Fruit fly (Drosophila melanogaster) whole organism, embryonic: ENCODE measurements around the gene Sulf1.

Source experiments
- CG10462 ChIP-seq: fragments of 200-800 bp; sonication (Bioruptor generic); optimal IDR thresholded peaks from 2 replicates; lab custom pipeline; 2016; ENCODE audit warnings: missing biosample characterization, missing genetic modification characterization
- CG11093 ChIP-seq: fragments of 200-800 bp; sonication (Bioruptor generic); IDR thresholded peaks from 3 replicates; pipeline ENCODE4 v1.3.6; 2022; ENCODE audit warnings: missing biosample characterization, missing genetic modification characterization
- CG11696 ChIP-seq: fragments of 200-800 bp; sonication (Bioruptor generic); IDR thresholded peaks from 2 replicates; pipeline ENCODE4 v1.3.6; 2022; ENCODE audit warnings: missing biosample characterization, missing genetic modification characterization
- CG12155 ChIP-seq: fragments of 200-800 bp; sonication (Bioruptor generic); optimal IDR thresholded peaks from 3 replicates; lab custom pipeline; 2016; ENCODE audit warnings: missing biosample characterization, missing genetic modification characterization
- CG12659 ChIP-seq: fragments of 200-800 bp; sonication (Bioruptor generic); optimal IDR thresholded peaks from 3 replicates; lab custom pipeline; 2017; ENCODE audit warnings: mild to moderate bottlenecking, missing biosample characterization, missing genetic modification reagents, missing genetic modification characterization
- CG13123 ChIP-seq: fragments of 200-800 bp; sonication (Bioruptor generic); optimal IDR thresholded peaks from 2 replicates; lab custom pipeline; 2016; ENCODE audit warnings: missing biosample characterization, missing genetic modification characterization
- CG13296 ChIP-seq: fragments of 200-800 bp; sonication (Bioruptor generic); optimal IDR thresholded peaks from 3 replicates; lab custom pipeline; 2018; ENCODE audit warnings: missing biosample characterization, mild to moderate bottlenecking, missing genetic modification characterization
- CG13424 ChIP-seq: fragments of 200-800 bp; sonication (Bioruptor generic); optimal IDR thresholded peaks from 2 replicates; lab custom pipeline; 2019; ENCODE audit warnings: missing biosample characterization, mild to moderate bottlenecking, missing genetic modification characterization, moderate library complexity
- CG14860 ChIP-seq: fragments of 200-800 bp; sonication (Bioruptor generic); IDR thresholded peaks from 3 replicates; pipeline ENCODE4 v1.3.6; 2022; ENCODE audit warnings: missing biosample characterization, missing genetic modification characterization; ENCODE audit not compliant: partially characterized antibody
- CG1603 ChIP-seq: fragments of 200-800 bp; sonication (Bioruptor generic); optimal IDR thresholded peaks from 2 replicates; lab custom pipeline; 2019; ENCODE audit warnings: missing biosample characterization, mild to moderate bottlenecking, missing genetic modification characterization, moderate library complexity
- CG17612 ChIP-seq: fragments of 200-800 bp; sonication (Bioruptor generic); IDR thresholded peaks from 2 replicates; pipeline ENCODE4 v1.3.6; 2022; ENCODE audit warnings: missing biosample characterization, missing genetic modification characterization
- CG18476 ChIP-seq: fragments of 200-800 bp; sonication (Bioruptor generic); optimal IDR thresholded peaks from 2 replicates; lab custom pipeline; 2016; ENCODE audit warnings: missing biosample characterization, mild to moderate bottlenecking, missing genetic modification characterization
- CG18599 ChIP-seq: fragments of 200-800 bp; sonication (Bioruptor generic); optimal IDR thresholded peaks from 3 replicates; lab custom pipeline; 2017; ENCODE audit warnings: missing biosample characterization, missing genetic modification characterization, mild to moderate bottlenecking, moderate library complexity, missing genetic modification reagents
- CG2116 ChIP-seq: fragments of 200-800 bp; sonication (Bioruptor generic); optimal IDR thresholded peaks from 3 replicates; lab custom pipeline; 2018; ENCODE audit warnings: missing biosample characterization, mild to moderate bottlenecking, missing genetic modification characterization
- CG2199 ChIP-seq: fragments of 200-800 bp; sonication (Bioruptor generic); IDR thresholded peaks from 3 replicates; pipeline ENCODE4 v1.3.6; 2022; ENCODE audit warnings: missing biosample characterization, missing genetic modification characterization
- CG2875 ChIP-seq: fragments of 200-800 bp; sonication (Bioruptor generic); optimal IDR thresholded peaks from 2 replicates; lab custom pipeline; 2017; ENCODE audit warnings: missing biosample characterization, mild to moderate bottlenecking, missing genetic modification characterization, missing genetic modification reagents
- CG3163 ChIP-seq: fragments of 200-800 bp; sonication (Bioruptor generic); optimal IDR thresholded peaks from 3 replicates; lab custom pipeline; 2016; ENCODE audit warnings: missing biosample characterization, missing genetic modification characterization
- CG3407 ChIP-seq: fragments of 200-800 bp; sonication (Bioruptor generic); optimal IDR thresholded peaks from 2 replicates; lab custom pipeline; 2018; ENCODE audit warnings: missing biosample characterization, mild to moderate bottlenecking, missing genetic modification characterization
- CG3838 ChIP-seq: fragments of 200-800 bp; sonication (Bioruptor generic); optimal IDR thresholded peaks from 3 replicates; lab custom pipeline; 2016; ENCODE audit warnings: missing biosample characterization, missing genetic modification characterization
- CG3995 ChIP-seq: fragments of 200-800 bp; sonication (Bioruptor generic); optimal IDR thresholded peaks from 3 replicates; lab custom pipeline; 2016; ENCODE audit warnings: missing biosample characterization, missing genetic modification characterization
- CG4820 ChIP-seq: fragments of 200-800 bp; sonication (Bioruptor generic); optimal IDR thresholded peaks from 3 replicates; lab custom pipeline; 2016; ENCODE audit warnings: missing biosample characterization, missing genetic modification characterization
- CG6765 ChIP-seq: fragments of 200-800 bp; sonication (Bioruptor generic); optimal IDR thresholded peaks from 3 replicates; lab custom pipeline; 2017; ENCODE audit warnings: missing biosample characterization, mild to moderate bottlenecking, missing genetic modification characterization
- CG7357 ChIP-seq: fragments of 200-800 bp; sonication (Bioruptor generic); IDR thresholded peaks from 3 replicates; pipeline ENCODE4 v1.3.6; 2022; ENCODE audit warnings: missing biosample characterization, missing genetic modification characterization
- CTCF ChIP-seq: fragments of 200-800 bp; sonication (Bioruptor generic); optimal IDR thresholded peaks from 2 replicates; lab custom pipeline; 2017; ENCODE audit warnings: missing biosample characterization, mild to moderate bottlenecking, missing genetic modification characterization, moderate library complexity
- CkIIα-i1 ChIP-seq: fragments of 200-800 bp; sonication (Bioruptor generic); IDR thresholded peaks from 2 replicates; pipeline ENCODE4 v1.3.6; 2022; ENCODE audit warnings: missing biosample characterization, missing genetic modification characterization
- D19B ChIP-seq: fragments of 200-800 bp; sonication (Bioruptor generic); optimal IDR thresholded peaks from 2 replicates; lab custom pipeline; 2017; ENCODE audit warnings: missing biosample characterization, mild to moderate bottlenecking, missing genetic modification characterization
- Deaf1 ChIP-seq: fragments of 200-800 bp; optimal IDR thresholded peaks from 3 replicates; lab custom pipeline; 2019; ENCODE audit warnings: missing biosample characterization, mild to moderate bottlenecking, missing genetic modification characterization, moderate library complexity
- ERR ChIP-seq: fragments of 200-800 bp; sonication (Bioruptor generic); optimal IDR thresholded peaks from 2 replicates; lab custom pipeline; 2016; ENCODE audit warnings: missing biosample characterization, missing genetic modification characterization
- Fer1 ChIP-seq: fragments of 200-800 bp; sonication (Bioruptor generic); optimal IDR thresholded peaks from 2 replicates; lab custom pipeline; 2017; ENCODE audit warnings: missing biosample characterization, mild to moderate bottlenecking, missing genetic modification characterization
- HLH54F ChIP-seq: fragments of 200-800 bp; sonication (Bioruptor generic); optimal IDR thresholded peaks from 3 replicates; lab custom pipeline; 2016; ENCODE audit warnings: missing biosample characterization, missing genetic modification characterization
- Hmx ChIP-seq: fragments of 200-800 bp; sonication (Bioruptor generic); optimal IDR thresholded peaks from 2 replicates; lab custom pipeline; 2016; ENCODE audit warnings: missing biosample characterization, missing genetic modification characterization
- Lhr ChIP-seq: fragments of 200-800 bp; sonication (Bioruptor generic); optimal IDR thresholded peaks from 3 replicates; lab custom pipeline; 2017; ENCODE audit warnings: mild to moderate bottlenecking, missing biosample characterization, missing genetic modification reagents, missing genetic modification characterization
- Mad ChIP-seq: fragments of 200-800 bp; sonication (Bioruptor generic); optimal IDR thresholded peaks from 2 replicates; lab custom pipeline; 2016; ENCODE audit warnings: missing biosample characterization, missing genetic modification characterization
- Sin3A ChIP-seq: fragments of >200 bp; optimal IDR thresholded peaks from 2 replicates; lab custom pipeline; 2018
- Xbp1 ChIP-seq: fragments of 200-800 bp; sonication (Bioruptor generic); optimal IDR thresholded peaks from 3 replicates; lab custom pipeline; 2016; ENCODE audit warnings: missing biosample characterization, mild to moderate bottlenecking, missing genetic modification characterization
- Xrp1 ChIP-seq: fragments of 200-800 bp; sonication (Bioruptor generic); IDR thresholded peaks from 2 replicates; pipeline ENCODE4 v1.3.6; 2022; ENCODE audit warnings: missing biosample characterization, missing genetic modification characterization
- YL-1 ChIP-seq: fragments of 200-800 bp; sonication (Bioruptor generic); optimal IDR thresholded peaks from 3 replicates; lab custom pipeline; 2017; ENCODE audit warnings: missing biosample characterization, mild to moderate bottlenecking, missing genetic modification characterization
- bab2 ChIP-seq: fragments of 200-800 bp; sonication (Bioruptor generic); optimal IDR thresholded peaks from 2 replicates; lab custom pipeline; 2016; ENCODE audit warnings: missing biosample characterization, missing genetic modification characterization
- da ChIP-seq: fragments of 200-800 bp; sonication (Bioruptor generic); optimal IDR thresholded peaks from 2 replicates; lab custom pipeline; 2016; ENCODE audit warnings: missing biosample characterization, missing genetic modification characterization
- dati ChIP-seq: fragments of 200-800 bp; sonication (Bioruptor generic); IDR thresholded peaks from 2 replicates; pipeline ENCODE4 v1.3.6; 2022; ENCODE audit warnings: missing biosample characterization, missing genetic modification characterization
- en ChIP-seq: fragments of 200-800 bp; sonication (Bioruptor generic); optimal IDR thresholded peaks from 2 replicates; lab custom pipeline; 2016; ENCODE audit warnings: missing biosample characterization, missing genetic modification characterization
- fd102C ChIP-seq: fragments of 200-800 bp; sonication (Bioruptor generic); optimal IDR thresholded peaks from 2 replicates; lab custom pipeline; 2018; ENCODE audit warnings: missing biosample characterization, mild to moderate bottlenecking, missing genetic modification characterization, moderate library complexity
- grn ChIP-seq: fragments of 200-800 bp; sonication (Bioruptor generic); optimal IDR thresholded peaks from 3 replicates; lab custom pipeline; 2017; ENCODE audit warnings: missing biosample characterization, missing genetic modification characterization
- insv ChIP-seq, 2 experiments: fragments of 200-800 bp; sonication (Bioruptor generic); optimal IDR thresholded peaks; 3 replicates each; lab custom pipeline; 2016 to 2018; ENCODE audit warnings: missing biosample characterization in 2 of 2, missing genetic modification characterization in 2 of 2
- lbe ChIP-seq: fragments of 200-800 bp; sonication (Bioruptor generic); optimal IDR thresholded peaks from 2 replicates; lab custom pipeline; 2016; ENCODE audit warnings: missing biosample characterization, mild to moderate bottlenecking, missing genetic modification characterization
- mld ChIP-seq: fragments of 200-800 bp; sonication (Bioruptor generic); IDR thresholded peaks from 3 replicates; pipeline ENCODE4 v1.3.6; 2022; ENCODE audit warnings: missing biosample characterization, missing genetic modification characterization; ENCODE audit not compliant: partially characterized antibody
- nau ChIP-seq: fragments of 200-800 bp; sonication (Bioruptor generic); optimal IDR thresholded peaks from 3 replicates; lab custom pipeline; 2017; ENCODE audit warnings: missing biosample characterization, mild to moderate bottlenecking, missing genetic modification characterization, missing genetic modification reagents
- nerfin-2 ChIP-seq: fragments of 200-800 bp; sonication (Bioruptor generic); IDR thresholded peaks from 2 replicates; pipeline ENCODE4 v1.3.6; 2022; ENCODE audit warnings: missing biosample characterization, missing genetic modification characterization; ENCODE audit not compliant: partially characterized antibody
- sim ChIP-seq: fragments of 200-800 bp; sonication (Bioruptor generic); IDR thresholded peaks from 2 replicates; pipeline ENCODE4 v1.3.6; 2022; ENCODE audit warnings: missing biosample characterization, missing genetic modification characterization
- sna ChIP-seq: fragments of 200-800 bp; sonication (Bioruptor generic); IDR thresholded peaks from 2 replicates; pipeline ENCODE4 v1.3.6; 2022; ENCODE audit warnings: missing biosample characterization, missing genetic modification characterization; ENCODE audit not compliant: partially characterized antibody
- twi ChIP-seq: fragments of 200-800 bp; optimal IDR thresholded peaks from 2 replicates; lab custom pipeline; 2019; ENCODE audit warnings: missing biosample characterization, mild to moderate bottlenecking, missing genetic modification characterization, moderate library complexity
- z ChIP-seq: fragments of 200-800 bp; sonication (Bioruptor generic); IDR thresholded peaks from 3 replicates; pipeline ENCODE4 v1.3.6; 2022; ENCODE audit warnings: missing biosample characterization, missing genetic modification characterization

Sulf1 gene

dm6 chr3R:16282080-16282690 is 57.2 kb downstream of the Sulf1 start (continued):
- TF ChIP-seq CG11696 (no peak), Xbp1 (GFP tag; lab: Kevin White, UChicago) (no peak), twi (peak; percentile 96), Hmx (no peak), D19B (GFP tag; lab: Kevin White, UChicago) (no peak), bab2 (GFP tag; lab: Kevin White, UChicago) (no peak), CG4820 (GFP tag; lab: Kevin White, UChicago) (peak; percentile 11), CG3407 (peak; percentile 25), CTCF (GFP tag; lab: Kevin White, UChicago) (no peak), CG1603 (tag; lab: Kevin White, UChicago) (peak; percentile 6), Fer1 (GFP tag; lab: Kevin White, UChicago) (no peak), CG18599 (GFP tag; lab: Kevin White, UChicago) (no peak), CG13424 (tag; lab: Kevin White, UChicago) (no peak), HLH54F (GFP tag; lab: Kevin White, UChicago) (no peak), CG10462 (GFP tag; lab: Kevin White, UChicago) (peak; percentile 33), CG18476 (GFP tag; lab: Kevin White, UChicago) (peak; percentile 1), Mad (GFP tag; lab: Kevin White, UChicago) (peak; percentile 8), grn (GFP tag; lab: Kevin White, UChicago) (no peak), da (GFP tag; lab: Kevin White, UChicago) (peak; percentile 52), Deaf1 (no peak), CG3163 (GFP tag; lab: Kevin White, UChicago) (peak; percentile 1), lbe (no peak), CG14860 (GFP tag; lab: Robert Waterston, UW) (no peak), insv (GFP tag; optimal IDR thresholded peaks at IDR 0.05; lab: Kevin White, UChicago) (peak in 1 of 2 experiments; percentile 53), CG2116 (GFP tag; lab: Kevin White, UChicago) (no peak), ERR (GFP tag; lab: Kevin White, UChicago) (no peak), CG7357 (GFP tag; lab: Robert Waterston, UW) (0 out of 3 replicates have a peak, but pooled peaks have one; percentile 32), CG6765 (GFP tag; lab: Kevin White, UChicago) (no peak), sna (no peak), CG13123 (no peak), CG12155 (no peak), CG13296 (GFP tag; lab: Kevin White, UChicago) (no peak), en (GFP tag; lab: Kevin White, UChicago) (no peak), mld (GFP tag; lab: Robert Waterston, UW) (no peak), CG2199 (peak; percentile 94), Sin3A (lab: Kevin White, UChicago) (no peak), Xrp1 (GFP tag; lab: Robert Waterston, UW) (peak; percentile 24), CkIIα-i1 (no peak), CG2875 (GFP tag; lab: Kevin White, UChicago) (no peak), CG3838 (GFP tag; lab: Kevin White, UChicago) (peak; percentile 24), Lhr (GFP tag; lab: Kevin White, UChicago) (no peak), YL-1 (GFP tag; lab: Kevin White, UChicago) (no peak), z (peak; percentile 66; the same call in 2 of the 3 replicates), fd102C (peak; percentile 7), nerfin-2 (GFP tag; lab: Robert Waterston, UW) (no peak), CG12659 (GFP tag; lab: Kevin White, UChicago) (no peak), nau (GFP tag; lab: Kevin White, UChicago) (peak; percentile 15), dati (GFP tag; lab: Robert Waterston, UW) (no peak), CG3995 (no peak), CG17612 (GFP tag; lab: Robert Waterston, UW) (no peak), CG11093 (GFP tag; lab: Robert Waterston, UW) (no peak), sim (GFP tag; lab: Robert Waterston, UW) (no peak)
